Worm (Caenorhabditis elegans) whole organism, L4 larva: Measurements from ENCODE around the gene F54D10.7.

Source experiments
- Y48G9A.11 ChIP-seq: fragments of 200-800 bp; sonication (Bioruptor generic); IDR thresholded peaks from 2 replicates; pipeline ENCODE4 v1.3.6; 2022; ENCODE audit warnings: missing genetic modification reagents, missing genetic modification characterization, missing compliant biosample characterization
- dpl-1 ChIP-seq: fragments of 150-350 bp; optimal IDR thresholded peaks from 2 replicates; lab custom pipeline; 2014; ENCODE audit warnings: missing biosample characterization, missing genetic modification reagents, missing genetic modification characterization
- jun-1 ChIP-seq: fragments of 150-350 bp; optimal IDR thresholded peaks from 2 replicates; lab custom pipeline; 2014; ENCODE audit warnings: missing biosample characterization, missing genetic modification reagents, missing genetic modification characterization
- lin-15B ChIP-seq: fragments of 150-350 bp; sonication (generic microtip); optimal IDR thresholded peaks from 3 replicates; lab custom pipeline; 2014; ENCODE audit warnings: missing biosample characterization, missing genetic modification characterization
- lin-38 ChIP-seq: fragments of 200-800 bp; sonication (Bioruptor generic); IDR thresholded peaks from 2 replicates; pipeline ENCODE4 v1.3.6; 2022; ENCODE audit warnings: missing genetic modification reagents, missing genetic modification characterization, missing compliant biosample characterization
- nhr-11 ChIP-seq: fragments of 150-350 bp; optimal IDR thresholded peaks from 2 replicates; lab custom pipeline; 2014; ENCODE audit warnings: missing biosample characterization, missing genetic modification characterization
- nhr-48 ChIP-seq: sonication (generic microtip); optimal IDR thresholded peaks from 2 replicates; lab custom pipeline; 2016; ENCODE audit warnings: mild to moderate bottlenecking, missing genetic modification characterization, missing compliant biosample characterization
- saeg-2 ChIP-seq: fragments of 200-800 bp; sonication (Bioruptor generic); IDR thresholded peaks from 2 replicates; pipeline ENCODE4 v1.3.6; 2022; ENCODE audit warnings: missing genetic modification reagents, missing genetic modification characterization, missing compliant biosample characterization
- snpc-4 ChIP-seq: fragments of 150-350 bp; optimal IDR thresholded peaks from 2 replicates; lab custom pipeline; 2014; ENCODE audit warnings: missing biosample characterization, missing genetic modification characterization
- tra-1 ChIP-seq: fragments of 200-800 bp; sonication (Bioruptor generic); IDR thresholded peaks from 2 replicates; pipeline ENCODE4 v1.3.6; 2022; ENCODE audit warnings: missing genetic modification reagents, missing genetic modification characterization, missing compliant biosample characterization
- unc-62 ChIP-seq, 3 experiments: fragments of 150-350 bp in 1 of 3; sonication (generic microtip); optimal IDR thresholded peaks in 2 of 3; peaks in 1 of 3; 1 replicate in 1 of 3; 2 replicates in 2 of 3; lab custom pipeline; 2014 to 2017; ENCODE audit warnings: missing biosample characterization in 3 of 3, missing genetic modification characterization in 3 of 3, missing genetic modification reagents in 3 of 3, missing genotype in 1 of 3
- ztf-11 ChIP-seq: fragments of 150-350 bp; optimal IDR thresholded peaks from 2 replicates; lab custom pipeline; 2014; ENCODE audit warnings: missing biosample characterization, missing genetic modification characterization

- TF ChIP-seq unc-62 (GFP tag; optimal IDR thresholded peaks at IDR 0.05 in 1 of 2; lab: Kevin White, UChicago) = peak in 1 of 2 experiments; percentile 20
- TF ChIP-seq unc-62 (tag; optimal IDR thresholded peaks at IDR 0.05; lab: Kevin White, UChicago) = no peak
- no peak for TF ChIP-seq nhr-48 (tag; lab: Kevin White, UChicago)
- no peak for TF ChIP-seq jun-1 (tag; lab: Kevin White, UChicago)
- no peak for TF ChIP-seq tra-1
- TF ChIP-seq lin-15B (tag; lab: Kevin White, UChicago) = no peak
- no peak for TF ChIP-seq saeg-2 (GFP tag; lab: Robert Waterston, UW)
- no peak for TF ChIP-seq lin-38 (GFP tag; lab: Robert Waterston, UW)
- no peak for TF ChIP-seq snpc-4 (tag; lab: Kevin White, UChicago)
- TF ChIP-seq dpl-1 (GFP tag; lab: Kevin White, UChicago) = no peak
- no peak for TF ChIP-seq ztf-11
- TF ChIP-seq Y48G9A.11 (GFP tag; lab: Robert Waterston, UW) = no peak
- TF ChIP-seq nhr-11 (tag; lab: Kevin White, UChicago) = no peak
These were observed 32.6 kb downstream of the F54D10.7 start for ce11 chrII:3788356-3788962.
